Worm (Caenorhabditis elegans) whole organism, young adult: ENCODE data around the gene F18A1.1.

Source experiments
- B0019.2 ChIP-seq: fragments of 200-800 bp; sonication (Bioruptor generic); conservative IDR thresholded peaks from 2 replicates; pipeline ENCODE4 v1.3.6; 2022; ENCODE audit warnings: missing genetic modification reagents, missing genetic modification characterization, missing compliant biosample characterization
- C17E4.6 ChIP-seq: fragments of 200-800 bp; sonication (Bioruptor generic); IDR thresholded peaks from 2 replicates; pipeline ENCODE4 v1.3.6; 2022; ENCODE audit warnings: missing genetic modification reagents, missing genetic modification characterization, missing compliant biosample characterization
- F22D6.2 ChIP-seq: sonication (generic microtip); optimal IDR thresholded peaks from 2 replicates; lab custom pipeline; 2016; ENCODE audit warnings: mild to moderate bottlenecking, missing genetic modification characterization, missing compliant biosample characterization
- F55B11.4 ChIP-seq: sonication (generic microtip); optimal IDR thresholded peaks from 2 replicates; lab custom pipeline; 2016; ENCODE audit warnings: missing compliant biosample characterization, missing genetic modification characterization, borderline replicate concordance; ENCODE audit not compliant: insufficient read depth
- K12H6.12 ChIP-seq: fragments of 200-800 bp; sonication (Bioruptor generic); optimal IDR thresholded peaks from 2 replicates; lab custom pipeline; 2018; ENCODE audit warnings: mild to moderate bottlenecking, missing genetic modification characterization, missing compliant biosample characterization
- Y56A3A.18 ChIP-seq: fragments of 200-800 bp; sonication (Bioruptor generic); IDR thresholded peaks from 2 replicates; pipeline ENCODE4 v1.3.6; 2022; ENCODE audit warnings: missing genetic modification reagents, missing genetic modification characterization, missing compliant biosample characterization
- Y67H2A.10 ChIP-seq: fragments of 200-800 bp; sonication (Bioruptor generic); conservative IDR thresholded peaks from 2 replicates; pipeline ENCODE4 v1.3.6; 2022; ENCODE audit warnings: missing genetic modification reagents, missing genetic modification characterization, missing compliant biosample characterization
- Y79H2A.3 ChIP-seq: fragments of 200-800 bp; sonication (Bioruptor generic); conservative IDR thresholded peaks from 2 replicates; pipeline ENCODE4 v1.3.6; 2022; ENCODE audit warnings: missing genetic modification reagents, missing genetic modification characterization, missing compliant biosample characterization
- athp-1 ChIP-seq: sonication (generic microtip); optimal IDR thresholded peaks from 2 replicates; lab custom pipeline; 2017; ENCODE audit warnings: mild to moderate bottlenecking, missing genetic modification characterization, missing compliant biosample characterization
- attf-3 ChIP-seq: fragments of 200-800 bp; sonication (Bioruptor generic); conservative IDR thresholded peaks from 2 replicates; pipeline ENCODE4 v1.3.6; 2022; ENCODE audit warnings: missing genetic modification reagents, missing genetic modification characterization, missing compliant biosample characterization
- attf-5 ChIP-seq: fragments of 200-800 bp; sonication (Bioruptor generic); optimal IDR thresholded peaks from 2 replicates; lab custom pipeline; 2018; ENCODE audit warnings: mild to moderate bottlenecking, missing genetic modification characterization, missing compliant biosample characterization
- attf-6 ChIP-seq: fragments of 200-800 bp; sonication (Bioruptor generic); IDR thresholded peaks from 2 replicates; pipeline ENCODE4 v1.3.6; 2022; ENCODE audit warnings: missing genetic modification reagents, missing genetic modification characterization, missing compliant biosample characterization
- ceh-40 ChIP-seq: fragments of 200-800 bp; sonication (Bioruptor generic); IDR thresholded peaks from 2 replicates; pipeline ENCODE4 v1.3.6; 2022; ENCODE audit warnings: missing genetic modification characterization, missing compliant biosample characterization
- die-1 ChIP-seq: sonication (generic microtip); optimal IDR thresholded peaks from 2 replicates; lab custom pipeline; 2016; ENCODE audit warnings: missing genotype, mild to moderate bottlenecking, missing genetic modification characterization, missing compliant biosample characterization
- dpff-1 ChIP-seq: sonication (generic microtip); optimal IDR thresholded peaks from 2 replicates; lab custom pipeline; 2017; ENCODE audit warnings: mild to moderate bottlenecking, missing genetic modification characterization, missing compliant biosample characterization
- efl-1 ChIP-seq: fragments of 150-350 bp; optimal IDR thresholded peaks from 2 replicates; lab custom pipeline; 2014; ENCODE audit warnings: missing biosample characterization, missing genetic modification reagents, missing genetic modification characterization
- ekl-4 ChIP-seq: fragments of 200-800 bp; sonication (Bioruptor generic); IDR thresholded peaks from 2 replicates; pipeline ENCODE4 v1.3.6; 2022; ENCODE audit warnings: missing genetic modification reagents, missing genetic modification characterization, missing compliant biosample characterization
- hmg-1.2 ChIP-seq: fragments of 200-800 bp; sonication (Bioruptor generic); IDR thresholded peaks from 2 replicates; pipeline ENCODE4 v1.3.6; 2022; ENCODE audit warnings: missing genetic modification reagents, missing genetic modification characterization, missing compliant biosample characterization
- hsf-1 ChIP-seq: fragments of 200-800 bp; sonication (Bioruptor generic); IDR thresholded peaks from 2 replicates; pipeline ENCODE4 v1.3.6; 2022; ENCODE audit warnings: missing genetic modification reagents, missing genetic modification characterization, missing compliant biosample characterization
- lag-1 ChIP-seq: fragments of 200-800 bp; sonication (Bioruptor generic); IDR thresholded peaks from 2 replicates; pipeline ENCODE4 v1.3.6; 2022; ENCODE audit warnings: missing genetic modification reagents, missing genetic modification characterization, missing compliant biosample characterization
- lin-35 ChIP-seq, 3 experiments: fragments of 150-350 bp in 2 of 3; sonication (generic microtip) in 1 of 3; optimal IDR thresholded peaks; 2 replicates each; lab custom pipeline; 2014 to 2018; ENCODE audit warnings: missing biosample characterization in 3 of 3, missing genetic modification characterization in 3 of 3, missing genetic modification reagents in 3 of 3
- lin-54 ChIP-seq: fragments of 200-800 bp; sonication (Bioruptor generic); optimal IDR thresholded peaks from 2 replicates; lab custom pipeline; 2018; ENCODE audit warnings: mild to moderate bottlenecking, missing genetic modification characterization, missing compliant biosample characterization
- lir-1 ChIP-seq: fragments of 200-800 bp; sonication (Bioruptor generic); conservative IDR thresholded peaks from 2 replicates; pipeline ENCODE4 v1.3.6; 2022; ENCODE audit warnings: missing genetic modification reagents, missing genetic modification characterization, missing compliant biosample characterization
- lsy-27 ChIP-seq: sonication (generic microtip); optimal IDR thresholded peaks from 2 replicates; lab custom pipeline; 2017; ENCODE audit warnings: missing genetic modification characterization, mild to moderate bottlenecking, missing compliant biosample characterization, antibody characterized with exemption, missing genotype, borderline replicate concordance; ENCODE audit not compliant: insufficient read depth
- madf-10 ChIP-seq: sonication (generic microtip); optimal IDR thresholded peaks from 2 replicates; lab custom pipeline; 2016; ENCODE audit warnings: mild to moderate bottlenecking, missing genetic modification characterization, missing compliant biosample characterization
- madf-6 ChIP-seq: fragments of 200-800 bp; sonication (Bioruptor generic); IDR thresholded peaks from 2 replicates; pipeline ENCODE4 v1.3.6; 2022; ENCODE audit warnings: missing genetic modification reagents, missing genetic modification characterization, missing compliant biosample characterization
- madf-8 ChIP-seq: fragments of 200-800 bp; sonication (Bioruptor generic); conservative IDR thresholded peaks from 2 replicates; pipeline ENCODE4 v1.3.6; 2022; ENCODE audit warnings: missing genetic modification reagents, missing genetic modification characterization, missing compliant biosample characterization
- nhr-80 ChIP-seq: sonication (generic microtip); optimal IDR thresholded peaks from 2 replicates; lab custom pipeline; 2016; ENCODE audit warnings: missing genetic modification characterization, missing compliant biosample characterization
- pbrm-1 ChIP-seq: fragments of 200-800 bp; sonication (Bioruptor generic); IDR thresholded peaks from 2 replicates; pipeline ENCODE4 v1.3.6; 2022; ENCODE audit warnings: missing genetic modification reagents, missing genetic modification characterization, missing compliant biosample characterization
- sea-2 ChIP-seq: fragments of 200-800 bp; sonication (Bioruptor generic); IDR thresholded peaks from 2 replicates; pipeline ENCODE4 v1.3.6; 2022; ENCODE audit warnings: missing genetic modification characterization, missing compliant biosample characterization
- snpc-4 ChIP-seq, 5 experiments: fragments of 150-350 bp in 1 of 5; sonication (generic microtip) in 4 of 5; optimal IDR thresholded peaks; 2 replicates each; lab custom pipeline; 2014 to 2018; ENCODE audit warnings: missing genetic modification characterization in 5 of 5, missing biosample characterization in 3 of 5, antibody characterized with exemption in 2 of 5, mild to moderate bottlenecking in 2 of 5, missing compliant biosample characterization in 2 of 5, missing genotype in 2 of 5, moderate library complexity in 2 of 5, missing genetic modification reagents in 1 of 5
- unc-130 ChIP-seq: sonication (generic microtip); optimal IDR thresholded peaks from 2 replicates; lab custom pipeline; 2016; ENCODE audit warnings: missing genetic modification reagents, missing genetic modification characterization, missing compliant biosample characterization
- xnd-1 ChIP-seq: sonication (generic microtip); optimal IDR thresholded peaks from 2 replicates; lab custom pipeline; 2016; ENCODE audit warnings: missing genotype, missing genetic modification reagents, missing genetic modification characterization, missing compliant biosample characterization
- zfh-2 ChIP-seq: fragments of 200-800 bp; sonication (Bioruptor generic); conservative IDR thresholded peaks from 2 replicates; pipeline ENCODE4 v1.3.6; 2022; ENCODE audit warnings: missing genetic modification reagents, missing genetic modification characterization, missing compliant biosample characterization
- zim-3 ChIP-seq: sonication (generic microtip); optimal IDR thresholded peaks from 2 replicates; lab custom pipeline; 2017; ENCODE audit warnings: mild to moderate bottlenecking, missing genetic modification characterization, moderate library complexity, missing compliant biosample characterization
- ztf-22 ChIP-seq: fragments of 200-800 bp; sonication (Bioruptor generic); optimal IDR thresholded peaks from 2 replicates; lab custom pipeline; 2018; ENCODE audit warnings: mild to moderate bottlenecking, missing genetic modification characterization, moderate library complexity, missing compliant biosample characterization

Gene F18A1.1

DNA sequence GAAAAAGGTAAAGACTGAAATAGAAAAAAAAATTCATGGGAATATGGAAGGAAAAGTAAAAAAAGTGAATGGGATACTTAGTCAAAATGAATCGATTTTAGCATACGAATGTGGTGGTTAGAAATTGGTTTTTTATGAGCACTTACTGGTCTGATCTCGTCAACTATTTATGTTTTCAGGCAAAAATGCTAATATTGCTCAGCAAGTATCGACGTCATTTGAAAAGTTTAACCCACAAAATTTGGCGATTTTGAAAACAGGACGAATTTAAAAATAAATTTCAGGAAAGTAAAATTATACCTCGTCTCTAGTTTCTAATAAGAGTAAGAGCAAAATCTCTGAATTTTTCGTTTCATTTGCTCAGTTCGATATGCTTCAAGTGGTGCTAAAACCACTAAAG, 41.5 kb upstream of the F18A1.1 start:
- TF ChIP-seq Y56A3A.18 (GFP tag; lab: Robert Waterston, UW) (no peak), B0019.2 (GFP tag; lab: Robert Waterston, UW) (no peak), attf-6 (GFP tag; lab: Robert Waterston, UW) (no peak), Y67H2A.10 (GFP tag; lab: Robert Waterston, UW) (no peak), sea-2 (GFP tag; lab: Robert Waterston, UW) (no peak)

DNA sequence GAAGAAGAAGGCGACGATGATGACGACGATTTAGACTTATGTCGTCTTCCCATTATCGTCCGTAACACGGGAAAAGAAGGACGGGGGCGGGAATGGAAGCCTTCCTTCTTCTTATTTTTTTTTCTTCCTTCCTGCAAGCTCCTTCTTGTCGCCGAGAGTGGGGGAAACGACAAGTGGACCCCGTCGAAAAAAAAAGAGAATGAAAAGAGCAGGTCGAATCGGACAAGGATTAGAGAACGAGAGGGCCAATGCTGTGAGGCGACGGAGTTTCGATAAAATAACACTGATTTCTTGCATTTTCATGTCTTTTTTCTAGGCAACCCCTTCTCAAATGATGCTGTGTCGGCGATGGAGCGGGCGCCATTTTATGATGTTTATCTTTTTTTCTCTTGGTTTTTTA, 33.5 kb upstream of the F18A1.1 start, which contains the start of gene pde-4:
pde-4 (minus strand) TSS at position 76 of the 400 bp plus-strand sequence.
- TF ChIP-seq F22D6.2 (tag; lab: Kevin White, UChicago): no peak

DNA sequence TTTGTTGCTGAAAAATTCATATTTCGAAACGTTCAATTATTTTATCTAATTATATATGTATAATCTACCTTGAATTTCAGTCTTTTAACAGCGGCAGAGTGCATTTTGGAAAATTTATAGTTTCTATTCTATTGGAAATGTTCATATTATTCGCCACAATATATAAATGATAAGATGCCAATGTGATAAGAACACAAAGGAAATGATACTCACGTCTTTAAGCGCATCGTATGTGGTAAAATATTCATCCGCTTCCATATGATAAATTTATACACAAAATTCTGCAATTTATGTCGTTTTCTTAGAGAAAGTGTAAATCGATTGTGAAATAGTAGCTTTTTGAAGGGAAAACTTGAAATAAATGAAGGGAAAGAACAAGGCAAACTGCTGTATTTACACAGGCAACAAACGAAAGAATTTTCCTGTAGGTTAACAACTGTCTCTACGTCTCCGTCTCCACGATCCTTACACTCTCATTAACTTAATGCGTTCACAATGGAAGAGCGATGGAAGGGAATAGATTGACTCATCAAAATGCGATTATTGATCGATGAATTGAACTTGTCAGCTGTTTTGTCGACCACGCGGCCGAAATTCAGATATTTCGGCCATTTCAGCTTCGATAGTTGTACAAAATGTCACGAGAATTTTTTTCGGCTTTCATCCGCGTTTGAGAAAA, 22.5 kb upstream of the F18A1.1 start, which contains the start of gene alfa-1:
alfa-1 (minus strand) TSS at position 515 of the 679 bp plus-strand sequence.
- TF ChIP-seq lin-35 (GFP tag; optimal IDR thresholded peaks at IDR 0.05; lab: Kevin White, UChicago): no peak
- TF ChIP-seq madf-6 (GFP tag; lab: Robert Waterston, UW): 0 out of 2 replicates have a peak, but pooled peaks have one; percentile 16
- TF ChIP-seq B0019.2 (GFP tag; lab: Robert Waterston, UW): no peak
- TF ChIP-seq zim-3 (tag; lab: Kevin White, UChicago): no peak
- no peak for TF ChIP-seq ceh-40 (GFP tag; lab: Robert Waterston, UW)
- TF ChIP-seq lir-1 (GFP tag; lab: Robert Waterston, UW): no peak
- no peak for TF ChIP-seq lag-1
- TF ChIP-seq ekl-4 (GFP tag; lab: Robert Waterston, UW): no peak
- TF ChIP-seq nhr-80 (tag; lab: Kevin White, UChicago): peak; percentile 64
- TF ChIP-seq C17E4.6 (GFP tag; lab: Robert Waterston, UW): no peak
- TF ChIP-seq madf-10 (tag; lab: Kevin White, UChicago): no peak
- no peak for TF ChIP-seq unc-130
- peak; percentile 61 for TF ChIP-seq attf-5 (GFP tag; lab: Kevin White, UChicago)
- peak; percentile 18 for TF ChIP-seq lin-54 (GFP tag; lab: Kevin White, UChicago)
- peak; percentile 27; the same call in 1 of the 2 replicates for TF ChIP-seq hmg-1.2 (GFP tag; lab: Robert Waterston, UW)

DNA sequence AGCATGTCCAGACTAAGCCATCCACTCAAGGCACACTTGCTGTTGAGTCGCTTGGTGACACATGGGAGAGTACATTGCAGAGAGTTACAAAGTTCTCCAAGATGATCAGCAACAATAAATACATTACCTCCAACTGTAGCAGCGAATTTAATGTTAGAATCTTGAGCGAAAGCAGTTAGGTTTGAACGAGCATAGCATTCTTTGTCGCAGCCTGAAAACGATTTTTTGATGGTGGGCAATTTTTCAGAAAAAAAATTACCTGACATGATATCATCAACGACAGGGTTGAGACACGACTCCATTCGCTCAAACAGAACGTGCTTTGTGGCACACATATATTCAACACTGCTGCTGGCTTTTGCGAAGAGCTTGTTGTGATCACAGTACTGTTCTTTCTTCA, 21.7 kb upstream of the F18A1.1 start:
- TF ChIP-seq C17E4.6 (GFP tag; lab: Robert Waterston, UW): no peak
- no peak for TF ChIP-seq F55B11.4 (tag; lab: Kevin White, UChicago)
- no peak for TF ChIP-seq dpff-1 (tag; lab: Kevin White, UChicago)
- TF ChIP-seq Y79H2A.3: no peak
- TF ChIP-seq, all 124 proteins: peak for 0

DNA sequence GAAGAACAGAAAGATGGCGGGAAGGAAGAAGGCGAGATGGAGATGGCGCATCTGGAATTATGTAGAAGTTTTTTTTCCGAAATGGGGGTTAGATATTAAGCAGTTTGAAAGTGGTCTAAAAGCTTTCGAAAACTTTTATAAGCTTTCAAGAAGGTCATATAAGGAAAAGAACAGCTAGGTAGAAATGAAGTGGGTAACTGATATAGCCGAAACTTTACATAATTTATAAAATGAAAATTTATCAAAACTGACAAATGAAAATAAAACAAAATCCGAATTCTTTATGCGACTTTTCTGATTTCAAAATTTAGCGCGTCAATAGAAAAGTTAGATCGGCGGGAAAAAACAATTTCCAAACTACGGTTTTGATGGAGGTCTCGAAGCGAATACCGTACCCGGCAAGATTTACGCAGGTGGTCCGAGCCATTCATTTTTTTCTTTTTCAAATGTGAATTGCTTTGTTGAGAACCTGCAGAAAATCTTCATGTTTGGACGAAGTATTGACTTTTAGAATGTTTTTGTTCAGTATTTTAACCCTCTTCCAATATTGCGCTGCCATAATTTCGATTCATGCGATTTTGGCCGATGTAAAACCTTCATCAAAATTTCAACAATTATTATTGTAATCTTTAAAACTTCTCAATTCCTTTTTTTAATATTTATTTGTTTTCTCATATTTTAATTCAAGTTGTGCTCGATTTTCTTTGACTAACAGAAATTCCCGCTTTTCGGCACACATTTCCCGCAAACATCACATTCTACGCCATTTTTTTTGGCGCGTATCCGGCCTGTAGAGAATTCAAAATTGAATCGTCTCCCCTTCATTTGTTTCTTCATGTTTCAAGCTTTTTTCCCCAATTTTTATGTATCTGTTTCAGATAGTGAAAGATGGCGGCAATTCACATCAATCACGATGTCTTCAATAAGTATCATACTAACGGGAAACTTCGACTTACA, 20.7 kb upstream of the F18A1.1 start, which contains the start of the genes F18A1.7 and rpa-1:
F18A1.7 (minus strand) TSS at position 51 of the 957 bp plus-strand sequence.
rpa-1 (plus strand) TSS at position 879 of the 957 bp plus-strand sequence.
- TF ChIP-seq lsy-27 (no peak), zfh-2 (GFP tag; lab: Robert Waterston, UW) (no peak), efl-1 (GFP tag; lab: Kevin White, UChicago) (peak; percentile 97), K12H6.12 (tag; lab: Kevin White, UChicago) (no peak), snpc-4 (GFP tag; optimal IDR thresholded peaks at IDR 0.05; lab: Kevin White, UChicago) (peak; percentile 5), snpc-4 (tag; optimal IDR thresholded peaks at IDR 0.05; lab: Kevin White, UChicago) (peak in 1 of 4 experiments; percentile 41), lir-1 (GFP tag; lab: Robert Waterston, UW) (no peak), lag-1 (no peak), hsf-1 (GFP tag; lab: Robert Waterston, UW) (peak; percentile 82), attf-5 (GFP tag; lab: Kevin White, UChicago) (no peak), attf-3 (GFP tag; lab: Robert Waterston, UW) (no peak), ztf-22 (no peak), athp-1 (tag; lab: Kevin White, UChicago) (peak; percentile 16), die-1 (tag; lab: Kevin White, UChicago) (no peak), madf-8 (GFP tag; lab: Robert Waterston, UW) (peak; percentile 94), xnd-1 (tag; lab: Kevin White, UChicago) (peak; percentile 95), unc-130 (peak; percentile 87), pbrm-1 (GFP tag; lab: Robert Waterston, UW) (peak; percentile 43; the same call in 1 of the 2 replicates)
